Worm (Caenorhabditis elegans) whole organism, L2 larva: ENCODE measurements around the gene T23F2.4.

Experiments
- ama-1 ChIP-seq: fragments of 150-350 bp; optimal IDR thresholded peaks from 2 replicates; lab custom pipeline; 2018; ENCODE audit warnings: inconsistent platforms
- lsy-2 ChIP-seq, 2 experiments: fragments of 150-350 bp in 1 of 2; sonication (generic microtip) in 1 of 2; optimal IDR thresholded peaks; 2 replicates each; lab custom pipeline; 2014 to 2017; ENCODE audit warnings: missing biosample characterization in 2 of 2, missing genetic modification characterization in 2 of 2
- mdl-1 ChIP-seq, 2 experiments: fragments of 150-350 bp in 1 of 2; sonication (generic microtip) in 1 of 2; optimal IDR thresholded peaks; 2 replicates each; lab custom pipeline; 2017; ENCODE audit warnings: missing biosample characterization in 2 of 2, missing genetic modification characterization in 2 of 2
- skn-1 ChIP-seq: sonication (generic microtip); optimal IDR thresholded peaks from 2 replicates; lab custom pipeline; 2017; ENCODE audit warnings: missing biosample characterization, missing genetic modification characterization
- unc-62 ChIP-seq: fragments of 150-350 bp; optimal IDR thresholded peaks from 2 replicates; lab custom pipeline; 2014; ENCODE audit warnings: missing biosample characterization, missing genetic modification reagents, missing genetic modification characterization
- ztf-1 ChIP-seq: fragments of 200-800 bp; sonication (Bioruptor generic); conservative IDR thresholded peaks from 2 replicates; pipeline ENCODE4 v1.3.6; 2022; ENCODE audit warnings: missing genetic modification characterization, missing compliant biosample characterization
- ztf-11 ChIP-seq: sonication (generic microtip); optimal IDR thresholded peaks from 2 replicates; lab custom pipeline; 2017; ENCODE audit warnings: missing biosample characterization, missing genetic modification characterization
- ztf-4 ChIP-seq: fragments of 150-350 bp; optimal IDR thresholded peaks from 2 replicates; lab custom pipeline; 2014; ENCODE audit warnings: missing biosample characterization, missing genetic modification characterization

ce11 chrX:5477597-5477996, 37.3 kb downstream of the T23F2.4 start:
- no peak for TF ChIP-seq ztf-4 (tag; lab: Kevin White, UChicago)
- TF ChIP-seq ztf-1 (GFP tag; lab: Robert Waterston, UW), result no peak
- no peak for TF ChIP-seq ama-1 (lab: Kevin White, UChicago)
- no peak for TF ChIP-seq skn-1 (tag; lab: Kevin White, UChicago)
- no peak for TF ChIP-seq ztf-11 (tag; lab: Kevin White, UChicago)
- no peak for TF ChIP-seq unc-62 (GFP tag; lab: Kevin White, UChicago)
- no peak for TF ChIP-seq mdl-1 (tag; optimal IDR thresholded peaks at IDR 0.05; lab: Kevin White, UChicago)
- TF ChIP-seq lsy-2 (tag; optimal IDR thresholded peaks at IDR 0.05; lab: Kevin White, UChicago), result no peak
